Fruit fly (Drosophila melanogaster): Measurements from ENCODE around the gene vkg.

The vkg gene

DNA sequence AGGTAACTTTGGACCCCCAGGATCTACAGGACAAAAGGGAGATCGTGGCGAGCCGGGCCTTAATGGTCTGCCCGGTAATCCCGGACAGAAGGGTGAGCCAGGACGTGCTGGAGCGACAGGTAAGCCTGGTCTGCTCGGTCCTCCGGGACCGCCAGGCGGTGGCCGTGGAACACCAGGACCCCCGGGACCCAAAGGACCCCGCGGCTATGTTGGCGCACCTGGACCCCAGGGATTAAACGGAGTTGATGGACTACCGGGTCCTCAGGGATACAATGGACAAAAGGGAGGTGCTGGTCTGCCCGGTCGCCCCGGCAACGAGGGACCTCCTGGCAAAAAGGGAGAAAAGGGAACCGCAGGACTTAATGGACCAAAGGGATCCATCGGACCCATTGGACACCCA lies 3.9 kb upstream of the vkg start:
- no peak for TF ChIP-seq usp (GFP tag; optimal IDR thresholded peaks at IDR 0.05)
- TF ChIP-seq psq (optimal IDR thresholded peaks at IDR 0.05) = no peak
- TF ChIP-seq CG8478 (optimal IDR thresholded peaks at IDR 0.05) = no peak
- TF ChIP-seq EcR (GFP tag; optimal IDR thresholded peaks at IDR 0.05) = no peak
- no peak for TF ChIP-seq pan (optimal IDR thresholded peaks at IDR 0.05)
- no peak for TF ChIP-seq Dll (optimal IDR thresholded peaks at IDR 0.05)

DNA sequence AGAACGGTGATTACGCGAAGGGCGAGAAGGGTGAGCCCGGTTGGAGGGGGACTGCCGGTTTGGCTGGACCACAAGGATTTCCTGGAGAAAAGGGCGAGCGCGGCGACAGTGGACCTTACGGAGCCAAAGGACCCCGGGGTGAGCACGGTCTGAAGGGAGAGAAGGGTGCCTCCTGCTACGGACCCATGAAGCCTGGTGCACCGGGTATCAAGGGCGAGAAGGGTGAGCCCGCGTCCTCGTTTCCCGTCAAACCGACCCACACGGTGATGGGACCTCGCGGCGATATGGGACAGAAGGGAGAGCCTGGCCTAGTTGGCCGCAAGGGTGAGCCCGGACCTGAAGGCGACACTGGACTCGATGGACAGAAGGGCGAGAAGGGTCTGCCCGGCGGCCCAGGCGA lies 3.4 kb upstream of the vkg start:
- TF ChIP-seq usp (GFP tag; optimal IDR thresholded peaks at IDR 0.05) (no peak), psq (optimal IDR thresholded peaks at IDR 0.05) (no peak), CG8478 (optimal IDR thresholded peaks at IDR 0.05) (no peak), pan (optimal IDR thresholded peaks at IDR 0.05) (no peak), Dll (optimal IDR thresholded peaks at IDR 0.05) (no peak)

DNA sequence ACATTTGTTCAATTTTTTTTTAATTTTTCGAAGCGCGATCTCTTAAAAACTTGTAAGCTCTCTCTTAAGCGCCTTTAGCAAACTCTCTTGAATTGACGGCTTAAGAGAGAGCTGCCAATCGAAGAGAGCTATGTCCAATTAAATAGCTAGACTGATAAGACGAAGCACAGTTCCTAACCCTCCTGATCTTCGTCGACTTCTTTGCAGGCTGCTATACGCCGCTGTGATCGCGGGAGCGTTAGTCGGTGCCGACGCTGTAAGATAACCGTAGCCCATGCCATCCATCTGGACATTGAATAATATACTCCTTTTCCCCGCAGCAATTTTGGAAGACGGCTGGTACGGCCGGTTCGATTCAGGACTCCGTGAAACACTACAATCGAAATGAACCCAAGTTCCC lies 2.5 kb upstream of the vkg start:
- TF ChIP-seq EcR (GFP tag; optimal IDR thresholded peaks at IDR 0.05) (no peak), usp (GFP tag; optimal IDR thresholded peaks at IDR 0.05) (no peak), pan (optimal IDR thresholded peaks at IDR 0.05) (no peak), psq (optimal IDR thresholded peaks at IDR 0.05) (no peak), Dll (optimal IDR thresholded peaks at IDR 0.05) (no peak), CG8478 (optimal IDR thresholded peaks at IDR 0.05) (no peak)

DNA sequence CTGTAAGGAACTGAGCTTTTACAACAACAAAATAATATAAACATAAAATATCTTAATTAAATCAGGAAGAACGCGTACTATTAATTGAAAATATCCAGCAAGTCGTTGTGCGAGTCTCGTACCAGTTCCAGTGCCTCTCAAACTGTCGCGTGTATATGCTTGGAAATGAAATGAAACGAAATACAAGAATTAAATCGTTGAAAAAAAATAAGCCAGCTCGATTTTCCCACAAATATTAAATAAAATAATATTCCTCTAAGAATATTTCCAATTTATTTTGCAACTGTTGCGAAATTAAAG lies 1.8 kb upstream of the vkg start:
- TF ChIP-seq pan (optimal IDR thresholded peaks at IDR 0.05) = no peak
- TF ChIP-seq EcR (GFP tag; optimal IDR thresholded peaks at IDR 0.05) = no peak
- TF ChIP-seq CG8478 (optimal IDR thresholded peaks at IDR 0.05) = no peak
- TF ChIP-seq usp (GFP tag; optimal IDR thresholded peaks at IDR 0.05) = no peak
- TF ChIP-seq Dll (optimal IDR thresholded peaks at IDR 0.05) = no peak
- no peak for TF ChIP-seq psq (optimal IDR thresholded peaks at IDR 0.05)

DNA sequence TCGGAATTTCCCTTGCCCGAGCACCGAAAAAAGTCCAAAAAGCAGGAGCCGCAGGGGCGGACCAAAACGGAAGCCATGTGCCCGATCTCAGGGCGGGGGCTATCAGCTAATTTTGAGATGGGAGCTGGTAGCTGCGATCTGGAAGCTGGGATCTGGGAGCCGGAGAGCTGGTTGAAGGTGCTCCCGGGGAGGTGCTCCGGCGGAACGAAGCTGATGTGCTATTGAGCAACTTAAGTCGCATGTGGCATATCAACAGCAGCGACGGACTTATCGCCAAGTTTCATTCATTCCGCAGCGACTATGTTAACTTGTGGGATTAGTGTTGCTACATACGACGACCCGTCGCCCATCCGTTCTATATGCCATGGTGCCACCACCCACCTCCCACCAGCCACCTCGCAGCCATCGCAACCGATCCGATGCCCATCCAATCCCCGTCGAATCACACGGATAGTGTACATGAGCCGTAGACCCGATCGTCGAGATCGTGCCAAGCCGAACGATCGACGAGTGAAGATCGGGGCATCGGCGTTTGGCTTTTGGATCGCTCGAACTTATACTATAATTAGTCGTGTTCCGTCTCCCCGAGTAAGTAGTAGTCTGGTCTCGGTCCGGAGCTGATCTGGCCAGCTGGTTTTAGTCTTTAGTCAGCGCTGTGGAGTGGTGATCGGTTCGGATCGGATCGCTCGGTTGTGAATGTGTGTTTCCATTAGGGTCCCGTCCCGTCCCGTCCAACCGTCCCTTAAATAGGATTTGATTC lies 1.2 kb upstream of the vkg start, which contains the start of gene Col4a1:
Col4a1 (plus strand) TSS at position 561 of the 760 bp plus-strand sequence.
- TF ChIP-seq psq (optimal IDR thresholded peaks at IDR 0.05) (no peak), pan (optimal IDR thresholded peaks at IDR 0.05) (no peak), Dll (optimal IDR thresholded peaks at IDR 0.05) (no peak), usp (GFP tag; optimal IDR thresholded peaks at IDR 0.05) (no peak), EcR (GFP tag; optimal IDR thresholded peaks at IDR 0.05) (no peak), CG8478 (optimal IDR thresholded peaks at IDR 0.05) (no peak)

DNA sequence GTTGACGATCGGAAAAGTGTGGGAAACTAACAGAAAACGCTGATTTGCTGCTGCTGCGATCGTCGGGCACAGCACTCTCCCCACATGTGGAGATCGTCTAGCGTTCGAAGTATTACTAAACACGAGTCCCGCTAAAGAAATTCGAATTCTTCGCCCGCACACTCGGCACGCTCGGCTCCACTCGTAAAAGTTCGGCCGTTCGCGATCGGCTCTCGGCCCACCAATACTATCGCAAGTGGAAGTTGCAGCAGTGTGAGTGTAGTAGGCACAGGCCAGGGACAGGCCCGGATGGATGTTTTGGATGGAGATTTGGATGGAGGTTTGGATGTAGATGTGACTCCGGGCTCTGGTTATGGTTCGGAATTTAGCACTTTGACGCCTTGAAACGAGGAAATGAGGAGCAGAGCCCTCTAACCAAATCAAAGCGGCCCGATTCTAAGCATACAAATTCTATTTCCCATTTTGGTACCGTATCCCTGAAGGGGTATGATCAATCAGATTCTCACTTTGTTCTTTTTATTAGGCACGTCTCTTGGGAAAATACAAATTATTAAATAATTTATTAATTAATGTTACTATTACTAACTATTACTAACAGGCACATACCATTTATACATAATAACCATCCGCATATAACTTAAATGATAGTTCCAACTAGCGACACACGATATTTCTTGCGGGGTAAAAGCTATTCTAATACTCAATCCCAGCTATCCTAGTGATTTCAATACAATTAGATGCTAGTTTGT lies 496 bp downstream of the vkg start:
- no peak for TF ChIP-seq psq (optimal IDR thresholded peaks at IDR 0.05)
- TF ChIP-seq Dll (optimal IDR thresholded peaks at IDR 0.05) = no peak
- TF ChIP-seq pan (optimal IDR thresholded peaks at IDR 0.05) = no peak
- TF ChIP-seq CG8478 (optimal IDR thresholded peaks at IDR 0.05) = no peak
- TF ChIP-seq EcR (GFP tag; optimal IDR thresholded peaks at IDR 0.05) = no peak

DNA sequence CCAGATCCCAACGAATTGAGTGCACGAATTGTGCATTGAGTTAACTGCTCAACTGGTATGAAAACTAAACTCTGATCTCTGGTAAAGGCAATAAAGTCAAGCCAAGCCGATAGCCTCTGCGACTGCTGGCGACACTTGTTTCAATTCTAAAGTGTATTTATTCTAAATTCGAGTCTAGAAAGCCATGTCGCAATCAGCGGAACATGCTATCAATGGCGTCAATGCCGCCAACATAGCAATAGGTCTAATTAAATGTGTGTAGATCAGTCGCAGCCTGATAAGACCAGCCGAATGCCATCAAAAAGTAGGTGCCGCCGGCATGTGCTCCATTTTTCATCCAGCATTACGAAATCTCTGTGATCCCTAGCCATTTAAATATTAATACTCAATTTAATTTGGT lies 2.4 kb downstream of the vkg start:
- TF ChIP-seq EcR (GFP tag; optimal IDR thresholded peaks at IDR 0.05) = no peak
- TF ChIP-seq Dll (optimal IDR thresholded peaks at IDR 0.05) = no peak
- TF ChIP-seq pan (optimal IDR thresholded peaks at IDR 0.05) = no peak
- no peak for TF ChIP-seq usp (GFP tag; optimal IDR thresholded peaks at IDR 0.05)
- TF ChIP-seq psq (optimal IDR thresholded peaks at IDR 0.05) = no peak
- no peak for TF ChIP-seq CG8478 (optimal IDR thresholded peaks at IDR 0.05)

DNA sequence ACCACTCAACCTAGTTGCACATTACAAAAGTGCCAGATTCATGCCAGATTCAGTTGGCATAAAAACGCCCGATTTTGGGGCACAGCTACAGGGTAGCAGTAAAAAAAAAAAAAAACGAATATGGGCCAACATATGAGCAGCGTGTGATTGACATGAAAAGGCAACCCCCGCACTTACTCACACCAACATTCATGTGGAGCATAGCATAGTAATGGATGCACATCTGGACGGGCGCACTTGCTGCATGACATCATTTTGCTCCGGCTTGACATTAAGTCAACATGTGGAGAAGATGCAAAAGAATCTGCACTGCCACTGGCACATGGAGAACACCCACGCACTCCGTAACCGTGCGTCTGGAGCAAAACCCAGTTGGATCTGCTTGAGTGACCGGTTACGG lies 5.4 kb downstream of the vkg start:
- TF ChIP-seq pan (optimal IDR thresholded peaks at IDR 0.05) = no peak
- no peak for TF ChIP-seq psq (optimal IDR thresholded peaks at IDR 0.05)
- no peak for TF ChIP-seq CG8478 (optimal IDR thresholded peaks at IDR 0.05)
- no peak for TF ChIP-seq Dll (optimal IDR thresholded peaks at IDR 0.05)
- TF ChIP-seq EcR (GFP tag; optimal IDR thresholded peaks at IDR 0.05) = no peak
- no peak for TF ChIP-seq usp (GFP tag; optimal IDR thresholded peaks at IDR 0.05)

DNA sequence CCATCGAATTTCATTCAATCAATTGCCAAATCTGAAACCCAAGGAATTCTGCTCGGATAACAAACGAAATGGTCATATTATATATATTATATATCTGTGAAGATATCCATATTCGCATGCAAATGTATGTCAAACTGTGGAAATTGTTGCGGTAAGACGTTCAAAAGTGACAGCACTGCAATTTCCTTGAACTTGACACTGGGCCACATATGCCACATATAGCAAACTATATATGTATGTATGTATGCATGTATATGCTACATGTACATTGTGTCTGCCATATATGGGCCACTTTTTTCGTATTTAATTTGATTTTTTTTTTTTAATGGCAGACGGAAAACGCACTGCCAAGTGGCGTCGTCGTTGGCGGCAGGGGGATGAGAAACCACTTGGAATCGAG lies 7.5 kb downstream of the vkg start:
- TF ChIP-seq psq (optimal IDR thresholded peaks at IDR 0.05) (no peak), EcR (GFP tag; optimal IDR thresholded peaks at IDR 0.05) (no peak), pan (optimal IDR thresholded peaks at IDR 0.05) (no peak), Dll (optimal IDR thresholded peaks at IDR 0.05) (no peak), usp (GFP tag; optimal IDR thresholded peaks at IDR 0.05) (no peak), CG8478 (optimal IDR thresholded peaks at IDR 0.05) (no peak)

DNA sequence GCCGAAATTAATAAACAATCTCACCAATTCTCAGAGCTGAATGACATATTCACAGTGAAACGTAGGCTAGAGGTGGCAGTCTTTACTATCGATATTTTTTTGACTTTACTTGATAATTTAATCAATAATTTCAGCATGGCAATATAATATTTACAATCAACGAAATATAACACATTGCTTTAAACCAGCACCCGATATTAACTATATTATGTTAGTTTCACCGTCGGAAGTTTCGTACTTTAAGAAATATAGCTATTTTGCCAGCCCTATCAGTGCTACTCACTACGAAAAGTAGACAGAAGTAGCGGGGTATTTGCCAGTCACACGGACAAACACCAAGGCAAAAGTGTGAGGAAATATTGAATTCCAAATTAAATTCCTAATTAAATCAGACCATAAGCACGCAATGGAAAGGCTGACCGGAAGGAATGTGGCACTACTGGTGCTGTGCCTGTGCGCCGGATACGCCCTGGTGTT lies 17.2 kb downstream of the vkg start, which contains the start of the genes CG31917, Tfb5 and SelT:
CG31917 (minus strand) TSS at position 51 of the 477 bp plus-strand sequence.
Tfb5 (minus strand) TSS at position 51 of the 477 bp plus-strand sequence.
SelT (plus strand) TSS at position 139 of the 477 bp plus-strand sequence.
- TF ChIP-seq pan (optimal IDR thresholded peaks at IDR 0.05) (no peak), psq (optimal IDR thresholded peaks at IDR 0.05) (no peak), Dll (optimal IDR thresholded peaks at IDR 0.05) (no peak), usp (GFP tag; optimal IDR thresholded peaks at IDR 0.05) (no peak), CG8478 (optimal IDR thresholded peaks at IDR 0.05) (no peak), EcR (GFP tag; optimal IDR thresholded peaks at IDR 0.05) (no peak)

DNA sequence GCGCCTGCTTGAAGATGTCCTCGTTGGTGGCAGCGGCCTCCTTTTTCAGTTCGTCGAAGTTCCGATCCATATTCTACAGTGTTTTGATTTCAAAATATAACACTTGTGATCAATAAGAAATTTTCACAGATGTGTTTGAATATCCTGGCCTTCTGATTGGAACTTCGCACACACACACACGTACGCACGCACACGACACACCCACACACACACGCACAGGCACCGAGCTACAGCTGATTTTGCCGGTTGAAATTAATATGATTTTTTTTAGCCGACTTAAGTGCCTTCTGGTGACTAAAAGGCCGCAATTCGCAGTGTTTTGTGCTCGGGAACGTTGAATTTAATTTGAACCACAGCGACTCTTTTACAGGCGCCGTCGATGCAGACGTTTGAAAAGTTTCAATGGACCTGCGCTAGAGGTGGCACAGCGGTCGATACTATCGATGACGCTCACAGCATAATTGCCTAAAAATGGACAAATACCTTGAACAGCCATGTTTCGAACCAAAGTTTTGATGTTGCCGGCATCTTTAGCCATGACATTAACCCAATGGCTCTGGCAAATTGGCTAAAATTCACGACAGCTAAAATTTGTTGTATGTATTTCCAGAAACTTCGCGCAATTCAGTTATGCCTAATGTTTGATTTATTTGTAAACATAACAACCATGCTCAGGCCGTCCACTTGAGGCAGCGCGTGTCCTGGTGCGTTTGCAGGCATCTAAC lies 18.5 kb downstream of the vkg start, which contains the start of gene Rtnl1:
Rtnl1 (minus strand) TSS at position 415 of the 725 bp plus-strand sequence.
- TF ChIP-seq usp (GFP tag; optimal IDR thresholded peaks at IDR 0.05) (no peak), psq (optimal IDR thresholded peaks at IDR 0.05) (no peak), pan (optimal IDR thresholded peaks at IDR 0.05) (no peak), CG8478 (optimal IDR thresholded peaks at IDR 0.05) (no peak), Dll (optimal IDR thresholded peaks at IDR 0.05) (no peak), EcR (GFP tag; optimal IDR thresholded peaks at IDR 0.05) (no peak)
